Worm (Caenorhabditis elegans) whole organism, L2 larva: ENCODE data around the gene Y54F10BM.13.

Experiments
- ceh-16 ChIP-seq: fragments of 150-350 bp; optimal IDR thresholded peaks from 2 replicates; lab custom pipeline; 2014; ENCODE audit warnings: missing biosample characterization, missing genetic modification characterization
- egl-27 ChIP-seq: sonication (generic microtip); optimal IDR thresholded peaks from 3 replicates; lab custom pipeline; 2017; ENCODE audit warnings: missing biosample characterization, missing genetic modification reagents, missing genetic modification characterization

DNA sequence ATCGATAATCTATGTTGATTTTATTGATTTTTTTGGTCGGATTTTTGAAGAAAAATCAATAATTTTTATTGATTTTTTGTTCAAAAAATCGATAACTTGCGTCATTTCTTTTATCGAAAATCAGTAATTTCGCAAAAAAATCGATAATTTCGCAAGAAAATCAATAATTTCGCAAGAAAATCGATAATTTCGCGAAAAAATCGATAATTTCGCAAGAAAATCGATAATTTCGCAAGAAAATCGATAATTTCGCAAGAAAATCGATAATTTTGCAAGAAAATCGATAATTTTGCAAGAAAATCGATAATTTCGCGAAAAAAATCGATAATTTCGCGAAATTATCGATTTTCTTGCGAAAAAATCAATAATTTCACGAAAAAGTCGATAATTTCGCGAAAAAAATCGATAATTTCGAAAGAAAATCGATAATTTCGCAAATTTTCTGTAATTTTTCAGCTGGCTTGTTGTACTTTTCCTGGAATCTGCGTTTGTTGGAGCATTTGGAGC, 47.5 kb downstream of the Y54F10BM.13 start:
- TF ChIP-seq ceh-16 (tag; lab: Kevin White, UChicago) (no peak), egl-27 (tag; lab: Kevin White, UChicago) (no peak)
